Fruit fly (Drosophila melanogaster) whole organism: ENCODE measurements around the gene CG13404.

Source experiments
- CG8478 ChIP-seq: fragments of >200 bp; optimal IDR thresholded peaks from 2 replicates; lab custom pipeline; 2018; ENCODE audit warnings: inconsistent platforms
- Dll ChIP-seq: fragments of >200 bp; optimal IDR thresholded peaks from 2 replicates; lab custom pipeline; 2017
- EcR ChIP-seq, 2 experiments: fragments of >200 bp; optimal IDR thresholded peaks; 2 replicates each; lab custom pipeline; 2017; ENCODE audit warnings: missing biosample characterization in 2 of 2, missing genetic modification characterization in 2 of 2, missing genetic modification reagents in 2 of 2
- pan ChIP-seq: fragments of >200 bp; optimal IDR thresholded peaks from 2 replicates; lab custom pipeline; 2017
- psq ChIP-seq: fragments of >200 bp; optimal IDR thresholded peaks from 2 replicates; lab custom pipeline; 2017
- usp ChIP-seq: fragments of >200 bp; optimal IDR thresholded peaks from 2 replicates; lab custom pipeline; 2017; ENCODE audit warnings: missing biosample characterization, missing genetic modification characterization, mixed read lengths

CG13404 gene

DNA sequence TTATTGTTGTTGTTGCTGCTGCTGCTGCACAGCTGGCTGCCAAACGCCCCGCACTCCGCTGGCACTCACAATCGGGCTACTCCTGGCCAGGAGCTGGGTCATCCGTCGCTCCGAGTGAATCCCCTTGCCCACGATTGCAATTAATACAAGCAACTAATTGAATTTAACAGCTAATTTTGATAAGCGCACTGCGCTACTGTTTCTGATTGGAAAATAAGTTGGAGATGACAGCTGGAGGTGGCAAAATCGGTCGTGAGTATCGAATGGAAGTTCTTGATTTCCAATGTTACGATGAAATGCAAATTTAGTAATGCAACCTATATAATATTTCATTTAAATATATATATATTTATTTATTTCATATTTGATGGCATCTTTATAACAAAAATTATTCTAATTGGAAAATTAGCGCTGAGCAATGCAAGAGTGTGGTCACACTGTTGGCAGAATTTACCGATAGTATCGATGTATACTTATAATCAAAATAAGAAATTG lies 32.2 kb downstream of the CG13404 start, which contains the start of gene CG42271:
CG42271 (minus strand) TSS at position 224 of the 495 bp plus-strand sequence.
- TF ChIP-seq psq, result no peak
- no peak for TF ChIP-seq Dll (lab: Kevin White, UChicago)
- no peak for TF ChIP-seq CG8478 (lab: Kevin White, UChicago)
- no peak for TF ChIP-seq usp (GFP tag; lab: Kevin White, UChicago)
- TF ChIP-seq pan (lab: Kevin White, UChicago), result no peak
- no peak for TF ChIP-seq EcR (GFP tag; optimal IDR thresholded peaks at IDR 0.05; lab: Kevin White, UChicago)

DNA sequence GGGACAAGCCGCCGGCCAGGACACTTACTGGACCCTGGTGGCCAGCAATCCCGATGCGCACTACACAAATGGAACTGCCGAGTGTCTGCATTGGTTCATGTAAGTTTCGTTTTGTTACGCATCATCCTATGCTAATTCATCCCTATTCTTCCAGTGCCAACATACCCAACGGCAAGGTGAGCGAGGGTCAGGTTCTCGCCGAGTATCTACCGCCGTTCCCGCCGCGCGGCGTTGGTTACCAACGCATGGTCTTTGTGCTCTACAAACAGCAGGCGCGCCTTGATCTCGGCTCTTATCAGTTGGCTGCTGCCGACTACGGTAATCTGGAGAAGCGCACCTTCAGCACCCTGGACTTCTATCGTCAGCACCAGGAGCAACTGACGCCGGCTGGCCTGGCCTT lies 39.0 kb downstream of the CG13404 start:
- TF ChIP-seq CG8478 (lab: Kevin White, UChicago), result no peak
- TF ChIP-seq Dll (lab: Kevin White, UChicago), result no peak
- no peak for TF ChIP-seq usp (GFP tag; lab: Kevin White, UChicago)
- no peak for TF ChIP-seq EcR (GFP tag; optimal IDR thresholded peaks at IDR 0.05; lab: Kevin White, UChicago)
- no peak for TF ChIP-seq pan (lab: Kevin White, UChicago)
- no peak for TF ChIP-seq psq

dm6 chrX:14226093-14226492 lies 40.0 kb downstream of the CG13404 start, which contains the start of gene mRpL38:
mRpL38 (plus strand) TSS chrX:14226289.
- TF ChIP-seq Dll (lab: Kevin White, UChicago) (no peak), usp (GFP tag; lab: Kevin White, UChicago) (no peak), psq (no peak), CG8478 (lab: Kevin White, UChicago) (no peak)

dm6 chrX:14225665-14226064 lies 40.4 kb downstream of the CG13404 start, which contains the start of gene CG11674:
CG11674 (minus strand) TSS chrX:14225879.
- TF ChIP-seq pan (lab: Kevin White, UChicago) (no peak), EcR (GFP tag; optimal IDR thresholded peaks at IDR 0.05; lab: Kevin White, UChicago) (no peak), Dll (lab: Kevin White, UChicago) (no peak), CG8478 (lab: Kevin White, UChicago) (no peak), psq (no peak), usp (GFP tag; lab: Kevin White, UChicago) (no peak)

- TF ChIP-seq CG8478 (lab: Kevin White, UChicago), result no peak
- no peak for TF ChIP-seq Dll (lab: Kevin White, UChicago)
- no peak for TF ChIP-seq psq
- no peak for TF ChIP-seq EcR (GFP tag; optimal IDR thresholded peaks at IDR 0.05; lab: Kevin White, UChicago)
- no peak for TF ChIP-seq pan (lab: Kevin White, UChicago)
- TF ChIP-seq usp (GFP tag; lab: Kevin White, UChicago), result no peak
Measured at dm6 chrX:14221995-14222394, 44.1 kb downstream of the CG13404 start.

dm6 chrX:14221182-14221581 lies 44.9 kb downstream of the CG13404 start:
- TF ChIP-seq psq (no peak), EcR (GFP tag; optimal IDR thresholded peaks at IDR 0.05; lab: Kevin White, UChicago) (no peak), pan (lab: Kevin White, UChicago) (no peak), Dll (lab: Kevin White, UChicago) (no peak), usp (GFP tag; lab: Kevin White, UChicago) (no peak)

DNA sequence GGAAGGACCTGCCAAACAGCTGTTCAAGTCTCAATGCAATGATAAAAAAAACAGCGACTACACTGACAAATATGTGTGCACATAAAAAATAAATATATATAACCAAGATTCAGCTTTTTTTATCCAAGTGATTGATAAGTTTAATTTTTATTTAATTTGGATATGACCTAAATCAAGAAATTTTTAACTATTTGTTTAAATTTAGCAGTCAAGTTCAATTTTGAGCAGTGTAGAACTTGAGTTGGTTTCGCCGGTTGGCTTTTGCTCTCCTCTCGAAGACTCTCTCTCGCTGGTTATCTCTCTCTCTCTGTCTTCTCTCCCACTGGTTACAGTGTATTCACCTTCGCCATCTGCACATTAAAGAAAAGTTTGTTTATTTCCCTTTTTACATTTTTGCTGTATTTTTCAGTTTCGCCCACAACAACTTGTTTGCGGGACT lies 48.0 kb downstream of the CG13404 start:
- TF ChIP-seq EcR (GFP tag; optimal IDR thresholded peaks at IDR 0.05; lab: Kevin White, UChicago), result no peak
- TF ChIP-seq Dll (lab: Kevin White, UChicago), result no peak
- no peak for TF ChIP-seq pan (lab: Kevin White, UChicago)
- no peak for TF ChIP-seq CG8478 (lab: Kevin White, UChicago)
- TF ChIP-seq psq, result no peak
- TF ChIP-seq usp (GFP tag; lab: Kevin White, UChicago), result no peak

- TF ChIP-seq usp (GFP tag; lab: Kevin White, UChicago), result no peak
- no peak for TF ChIP-seq Dll (lab: Kevin White, UChicago)
- TF ChIP-seq psq, result no peak
- TF ChIP-seq EcR (GFP tag; optimal IDR thresholded peaks at IDR 0.05; lab: Kevin White, UChicago), result no peak
- TF ChIP-seq CG8478 (lab: Kevin White, UChicago), result no peak
- TF ChIP-seq pan (lab: Kevin White, UChicago), result no peak
Measured at dm6 chrX:14216844-14217243, 49.2 kb downstream of the CG13404 start.

dm6 chrX:14215834-14216233 lies 50.2 kb downstream of the CG13404 start:
- TF ChIP-seq pan (lab: Kevin White, UChicago), result no peak
- TF ChIP-seq CG8478 (lab: Kevin White, UChicago), result no peak
- TF ChIP-seq usp (GFP tag; lab: Kevin White, UChicago), result no peak
- TF ChIP-seq psq, result no peak
- no peak for TF ChIP-seq Dll (lab: Kevin White, UChicago)
- TF ChIP-seq EcR (GFP tag; optimal IDR thresholded peaks at IDR 0.05; lab: Kevin White, UChicago), result no peak
